Worm (Caenorhabditis elegans) whole organism, early embryonic: ENCODE results near the gene vps-29.

Experiments used
- B0310.2 ChIP-seq: sonication (generic microtip); optimal IDR thresholded peaks from 2 replicates; lab custom pipeline; 2016; ENCODE audit warnings: mild to moderate bottlenecking, missing genetic modification characterization, missing compliant biosample characterization
- F13C5.2 ChIP-seq: sonication (generic microtip); optimal IDR thresholded peaks from 2 replicates; lab custom pipeline; 2017; ENCODE audit warnings: mild to moderate bottlenecking, missing genetic modification characterization, inconsistent platforms, missing compliant biosample characterization
- aly-1 ChIP-seq: sonication (generic microtip); optimal IDR thresholded peaks from 2 replicates; lab custom pipeline; 2016; ENCODE audit warnings: missing genetic modification characterization, missing compliant biosample characterization
- ama-1 ChIP-seq: fragments of 150-350 bp; optimal IDR thresholded peaks from 2 replicates; lab custom pipeline; 2014
- ceh-13 ChIP-seq: fragments of 200-800 bp; sonication (Bioruptor generic); optimal IDR thresholded peaks from 2 replicates; lab custom pipeline; 2018; ENCODE audit warnings: mild to moderate bottlenecking, missing genetic modification characterization, missing compliant biosample characterization
- ceh-36 ChIP-seq: sonication (generic microtip); optimal IDR thresholded peaks from 2 replicates; lab custom pipeline; 2016; ENCODE audit warnings: missing genetic modification characterization, inconsistent platforms, missing compliant biosample characterization
- ets-7 ChIP-seq: sonication (generic microtip); optimal IDR thresholded peaks from 2 replicates; lab custom pipeline; 2016; ENCODE audit warnings: missing genotype, missing genetic modification characterization, missing compliant biosample characterization
- flt-1 ChIP-seq: fragments of 200-800 bp; sonication (Bioruptor generic); IDR thresholded peaks from 2 replicates; pipeline ENCODE4 v1.3.6; 2022; ENCODE audit warnings: missing genetic modification characterization, missing compliant biosample characterization
- hmbx-1 ChIP-seq: sonication (generic microtip); optimal IDR thresholded peaks from 2 replicates; lab custom pipeline; 2016; ENCODE audit warnings: mild to moderate bottlenecking, missing genetic modification characterization, missing compliant biosample characterization
- hmg-4 ChIP-seq: fragments of 200-800 bp; sonication (Bioruptor generic); optimal IDR thresholded peaks from 2 replicates; lab custom pipeline; 2018; ENCODE audit warnings: mild to moderate bottlenecking, missing genetic modification characterization, missing compliant biosample characterization
- hnd-1 ChIP-seq: sonication (generic microtip); optimal IDR thresholded peaks from 2 replicates; lab custom pipeline; 2016; ENCODE audit warnings: missing genetic modification characterization, missing compliant biosample characterization
- pes-1 ChIP-seq: fragments of 200-800 bp; sonication (Bioruptor generic); IDR thresholded peaks from 2 replicates; pipeline ENCODE4 v1.3.6; 2022; ENCODE audit warnings: missing genetic modification reagents, missing genetic modification characterization, missing compliant biosample characterization
- scrt-1 ChIP-seq: fragments of 200-800 bp; sonication (Bioruptor generic); IDR thresholded peaks from 2 replicates; pipeline ENCODE4 v1.3.6; 2022; ENCODE audit warnings: missing genetic modification characterization, missing compliant biosample characterization
- sea-1 ChIP-seq: fragments of 200-800 bp; sonication (Bioruptor generic); conservative IDR thresholded peaks from 2 replicates; pipeline ENCODE4 v1.3.6; 2022; ENCODE audit warnings: missing genetic modification characterization, missing compliant biosample characterization
- tbx-11 ChIP-seq: fragments of 200-800 bp; sonication (Bioruptor generic); IDR thresholded peaks from 2 replicates; pipeline ENCODE4 v1.3.6; 2022; ENCODE audit warnings: missing genetic modification characterization, missing compliant biosample characterization
- tbx-37 ChIP-seq: fragments of 200-800 bp; sonication (Bioruptor generic); conservative IDR thresholded peaks from 2 replicates; pipeline ENCODE4 v1.3.6; 2022; ENCODE audit warnings: missing genetic modification reagents, missing genetic modification characterization, missing compliant biosample characterization
- tra-4 ChIP-seq: sonication (generic microtip); optimal IDR thresholded peaks from 2 replicates; lab custom pipeline; 2017; ENCODE audit warnings: missing genetic modification characterization, missing compliant biosample characterization

vps-29 gene

DNA sequence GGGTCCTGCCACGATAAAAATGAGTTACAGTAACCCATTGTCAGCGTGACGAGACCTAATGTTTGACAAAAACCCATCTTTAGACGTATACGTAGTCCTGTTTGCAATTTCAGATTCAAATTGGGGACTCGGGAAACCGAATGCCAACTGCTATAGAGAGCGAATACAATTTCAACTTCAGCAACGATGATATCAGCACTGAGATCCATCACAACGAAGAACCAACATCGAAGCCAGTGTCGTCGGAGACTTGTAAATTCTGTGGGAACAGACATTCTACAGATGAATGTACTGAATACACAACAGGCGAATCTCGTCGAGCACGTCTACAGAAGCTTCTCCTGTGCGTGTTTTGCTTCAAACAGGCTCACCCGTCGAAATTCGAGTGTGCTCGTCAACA is 27.3 kb downstream of the vps-29 start:
- TF ChIP-seq tbx-11 (GFP tag; lab: Robert Waterston, UW) (no peak), F13C5.2 (tag; lab: Kevin White, UChicago) (no peak), scrt-1 (GFP tag; lab: Robert Waterston, UW) (no peak), ceh-36 (tag; lab: Kevin White, UChicago) (no peak), aly-1 (tag; lab: Kevin White, UChicago) (no peak), tbx-37 (GFP tag; lab: Robert Waterston, UW) (no peak), hmg-4 (no peak), flt-1 (GFP tag; lab: Robert Waterston, UW) (no peak), hmbx-1 (no peak), B0310.2 (tag; lab: Kevin White, UChicago) (no peak), pes-1 (no peak), sea-1 (GFP tag; lab: Robert Waterston, UW) (no peak), hnd-1 (tag; lab: Kevin White, UChicago) (no peak), tra-4 (tag; lab: Kevin White, UChicago) (no peak), ceh-13 (GFP tag; lab: Kevin White, UChicago) (no peak), ets-7 (no peak)

DNA sequence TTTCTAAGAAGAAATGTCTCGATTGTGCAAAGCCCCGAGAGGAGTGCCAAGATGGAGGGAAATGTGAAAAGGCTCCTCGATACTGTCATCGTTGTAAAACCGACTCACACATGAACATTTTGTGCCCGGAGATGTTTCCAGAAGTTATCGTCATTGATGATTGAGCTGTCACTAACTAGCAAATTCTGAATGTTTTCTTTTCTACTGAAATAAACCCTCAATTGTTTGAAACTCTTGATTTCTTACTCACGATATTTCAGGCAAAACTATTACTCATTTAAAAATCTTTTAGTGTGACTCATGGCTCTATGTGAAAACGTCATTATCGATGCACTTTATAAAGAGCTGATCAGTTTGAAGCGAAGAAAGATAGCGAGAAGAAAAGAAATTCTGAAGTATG is 27.8 kb downstream of the vps-29 start, which contains the start of gene T16H12.13:
TSS of gene T16H12.13 (plus strand) at position 301 of the 400 bp plus-strand sequence.
- TF ChIP-seq tbx-37 (GFP tag; lab: Robert Waterston, UW) (no peak), ceh-13 (GFP tag; lab: Kevin White, UChicago) (no peak), hmbx-1 (no peak)

DNA sequence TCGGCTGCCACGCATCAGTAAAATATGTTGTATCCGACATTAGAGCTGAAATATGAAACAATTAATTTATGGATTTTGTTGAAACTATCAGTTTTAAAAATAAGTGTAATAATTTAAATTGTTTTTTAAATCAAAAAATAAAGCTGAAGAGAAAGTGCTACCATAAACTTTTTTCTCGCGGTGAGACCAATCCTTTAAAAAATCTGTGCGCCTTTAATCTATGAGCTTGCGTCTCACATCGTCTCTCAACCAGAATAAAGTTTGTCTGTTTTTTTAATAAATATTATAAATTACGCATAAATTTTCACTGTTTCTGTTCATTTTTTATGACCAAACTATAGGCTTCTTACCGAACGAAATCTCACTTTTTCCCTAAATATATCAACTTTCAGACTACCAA is 29.6 kb downstream of the vps-29 start, which contains the start of gene T16H12.3:
TSS of gene T16H12.3 (minus strand) at position 51 of the 400 bp plus-strand sequence.
- TF ChIP-seq ceh-36 (tag; lab: Kevin White, UChicago) = no peak
- TF ChIP-seq ets-7 = no peak
- TF ChIP-seq sea-1 (GFP tag; lab: Robert Waterston, UW) = no peak
- no peak for TF ChIP-seq scrt-1 (GFP tag; lab: Robert Waterston, UW)
- TF ChIP-seq hnd-1 (tag; lab: Kevin White, UChicago) = no peak
- no peak for TF ChIP-seq flt-1 (GFP tag; lab: Robert Waterston, UW)
- no peak for TF ChIP-seq tra-4 (tag; lab: Kevin White, UChicago)
- no peak for TF ChIP-seq tbx-37 (GFP tag; lab: Robert Waterston, UW)
- no peak for TF ChIP-seq ama-1 (lab: Kevin White, UChicago)
- no peak for TF ChIP-seq aly-1 (tag; lab: Kevin White, UChicago)
- no peak for TF ChIP-seq pes-1
- no peak for TF ChIP-seq hmg-4
- TF ChIP-seq ceh-13 (GFP tag; lab: Kevin White, UChicago) = no peak

DNA sequence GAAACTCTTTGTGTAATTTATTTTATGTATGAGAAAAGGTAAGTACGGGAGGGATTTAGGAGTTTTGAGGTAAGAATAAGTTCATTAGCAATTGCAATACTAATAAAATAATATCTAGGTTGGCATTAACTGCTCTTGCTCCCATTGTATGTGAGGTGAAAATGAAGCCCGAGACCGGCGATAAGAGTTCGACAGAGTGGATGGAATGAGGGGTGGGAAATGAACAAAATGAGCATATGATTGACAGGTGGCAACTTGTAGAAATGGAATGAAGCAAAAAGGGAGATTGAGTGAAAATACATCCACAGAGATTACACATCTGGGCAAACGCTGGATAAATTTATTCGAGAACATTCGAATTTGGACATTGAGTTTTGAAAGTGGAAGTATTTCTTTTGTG is 34.1 kb downstream of the vps-29 start:
- TF ChIP-seq pes-1 (no peak), ceh-36 (tag; lab: Kevin White, UChicago) (no peak), ets-7 (no peak), F13C5.2 (tag; lab: Kevin White, UChicago) (no peak), hnd-1 (tag; lab: Kevin White, UChicago) (no peak), aly-1 (tag; lab: Kevin White, UChicago) (no peak), tbx-11 (GFP tag; lab: Robert Waterston, UW) (no peak), scrt-1 (GFP tag; lab: Robert Waterston, UW) (no peak), sea-1 (GFP tag; lab: Robert Waterston, UW) (no peak), hmg-4 (no peak)

DNA sequence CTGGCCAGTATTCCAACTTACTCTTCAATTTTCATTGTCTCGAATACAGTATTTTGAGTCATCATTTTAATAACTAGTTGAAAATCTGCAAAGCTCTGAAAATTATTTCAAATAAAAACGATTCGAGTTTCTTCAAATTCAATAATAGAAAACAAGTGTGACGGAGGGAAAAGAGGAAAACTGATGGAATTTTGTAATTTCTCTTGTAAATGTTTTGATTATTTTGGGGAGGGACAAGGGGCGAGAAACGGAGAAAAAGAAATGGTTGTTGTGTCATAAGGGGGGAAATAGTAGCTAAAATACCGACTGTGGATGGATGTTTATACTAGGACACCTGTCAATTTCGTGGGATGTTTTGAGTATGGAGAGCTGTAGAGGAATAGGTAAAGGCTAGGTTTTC is 34.7 kb downstream of the vps-29 start, which contains the start of gene T16G12.9:
TSS of gene T16G12.9 (minus strand) at position 101 of the 400 bp plus-strand sequence.
- no peak for TF ChIP-seq scrt-1 (GFP tag; lab: Robert Waterston, UW)
- no peak for TF ChIP-seq tra-4 (tag; lab: Kevin White, UChicago)
- no peak for TF ChIP-seq pes-1
- no peak for TF ChIP-seq hnd-1 (tag; lab: Kevin White, UChicago)
- no peak for TF ChIP-seq F13C5.2 (tag; lab: Kevin White, UChicago)
- no peak for TF ChIP-seq flt-1 (GFP tag; lab: Robert Waterston, UW)
- TF ChIP-seq ceh-36 (tag; lab: Kevin White, UChicago) = no peak
- TF ChIP-seq sea-1 (GFP tag; lab: Robert Waterston, UW) = no peak
- TF ChIP-seq ceh-13 (GFP tag; lab: Kevin White, UChicago) = no peak
- TF ChIP-seq B0310.2 (tag; lab: Kevin White, UChicago) = no peak

DNA sequence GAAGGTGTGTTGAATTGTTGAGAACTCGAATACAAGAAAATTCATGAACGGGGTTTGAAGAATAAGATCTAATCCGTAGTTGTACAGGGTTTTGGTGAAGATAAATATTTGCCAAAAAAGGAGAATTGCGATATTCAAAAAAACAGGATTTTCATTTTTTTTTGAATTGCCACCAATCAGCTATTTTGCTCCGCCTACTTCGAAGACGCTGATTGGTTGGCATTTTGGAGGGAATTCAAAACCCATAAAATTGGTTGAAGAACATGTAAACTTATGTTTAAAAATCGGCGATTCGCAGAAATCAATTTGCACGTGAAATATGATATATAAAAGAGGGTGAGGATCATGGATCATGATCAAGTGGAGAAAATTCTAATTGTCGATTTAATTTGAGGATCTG is 36.8 kb downstream of the vps-29 start:
- TF ChIP-seq scrt-1 (GFP tag; lab: Robert Waterston, UW) = no peak

DNA sequence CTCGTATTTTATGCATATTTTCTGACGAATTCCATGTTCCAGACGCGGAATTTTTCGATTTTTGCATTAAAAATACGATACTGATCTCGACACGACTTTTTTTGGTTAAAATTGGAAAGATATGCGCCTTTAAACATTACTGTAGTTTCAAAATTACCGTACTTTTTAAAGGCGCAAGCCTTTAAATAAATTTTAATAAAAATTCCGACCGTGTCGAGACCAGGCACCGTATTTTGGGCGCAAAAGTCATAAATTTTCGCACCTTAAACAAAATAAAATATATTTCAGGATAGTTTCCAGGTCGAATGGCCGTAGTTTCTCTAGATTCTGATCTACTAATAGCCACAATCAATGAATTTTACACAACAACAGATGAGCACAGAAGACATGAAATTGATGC is 43.6 kb downstream of the vps-29 start, which contains the start of gene T16G12.6:
TSS of gene T16G12.6 (plus strand) at position 301 of the 400 bp plus-strand sequence.
- no peak for TF ChIP-seq ceh-36 (tag; lab: Kevin White, UChicago)
- TF ChIP-seq sea-1 (GFP tag; lab: Robert Waterston, UW) = no peak
- no peak for TF ChIP-seq tbx-37 (GFP tag; lab: Robert Waterston, UW)
- no peak for TF ChIP-seq hnd-1 (tag; lab: Kevin White, UChicago)
- no peak for TF ChIP-seq F13C5.2 (tag; lab: Kevin White, UChicago)
- TF ChIP-seq hmg-4 = no peak
- no peak for TF ChIP-seq B0310.2 (tag; lab: Kevin White, UChicago)
- no peak for TF ChIP-seq ets-7
- TF ChIP-seq ceh-13 (GFP tag; lab: Kevin White, UChicago) = no peak
- TF ChIP-seq aly-1 (tag; lab: Kevin White, UChicago) = no peak
- TF ChIP-seq scrt-1 (GFP tag; lab: Robert Waterston, UW) = no peak
- TF ChIP-seq flt-1 (GFP tag; lab: Robert Waterston, UW) = no peak
- TF ChIP-seq tra-4 (tag; lab: Kevin White, UChicago) = no peak

DNA sequence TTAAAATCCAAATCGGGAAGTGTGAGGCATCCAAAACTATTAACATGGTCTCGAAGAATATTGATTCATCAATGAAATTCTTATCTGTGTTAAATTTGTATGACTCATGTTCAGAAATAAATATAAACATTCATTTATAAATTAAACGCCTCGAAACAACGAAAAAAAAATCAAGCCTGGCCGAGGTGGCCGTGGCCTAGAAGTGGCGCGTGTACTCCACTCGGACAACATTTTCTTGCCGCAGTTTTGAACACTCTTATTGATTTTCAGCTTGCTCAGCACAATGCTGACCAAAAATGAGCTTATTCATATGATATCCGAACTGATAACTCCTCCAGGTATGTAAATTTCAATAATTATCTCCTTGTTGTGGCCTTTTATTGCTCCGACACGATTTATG is 48.7 kb downstream of the vps-29 start, which contains the start of gene ekl-6:
TSS of gene ekl-6 (plus strand) at position 265 of the 400 bp plus-strand sequence.
- TF ChIP-seq ets-7 (no peak), B0310.2 (tag; lab: Kevin White, UChicago) (no peak), ama-1 (lab: Kevin White, UChicago) (no peak), flt-1 (GFP tag; lab: Robert Waterston, UW) (0 out of 2 replicates have a peak, but pooled peaks have one; percentile 35), pes-1 (peak; percentile 63), sea-1 (GFP tag; lab: Robert Waterston, UW) (no peak), ceh-13 (GFP tag; lab: Kevin White, UChicago) (no peak), hmbx-1 (no peak), hnd-1 (tag; lab: Kevin White, UChicago) (no peak), tbx-11 (GFP tag; lab: Robert Waterston, UW) (no peak), ceh-36 (tag; lab: Kevin White, UChicago) (no peak), tra-4 (tag; lab: Kevin White, UChicago) (no peak), F13C5.2 (tag; lab: Kevin White, UChicago) (no peak), tbx-37 (GFP tag; lab: Robert Waterston, UW) (peak; percentile 70)
